Worm (Caenorhabditis elegans) whole organism, L3 larva: ENCODE measurements around the gene Y43F8B.10.

Experiments used
- R02D3.7 ChIP-seq: fragments of 150-350 bp; optimal IDR thresholded peaks from 2 replicates; lab custom pipeline; 2014; ENCODE audit warnings: missing biosample characterization, missing genetic modification characterization
- ZK546.5 ChIP-seq: sonication (generic microtip); optimal IDR thresholded peaks from 2 replicates; lab custom pipeline; 2017; ENCODE audit warnings: missing biosample characterization, missing genetic modification characterization
- aly-2 ChIP-seq: fragments of 150-350 bp; optimal IDR thresholded peaks from 2 replicates; lab custom pipeline; 2014; ENCODE audit warnings: missing biosample characterization, missing genetic modification characterization
- ama-1 ChIP-seq: fragments of 150-350 bp; optimal IDR thresholded peaks from 2 replicates; lab custom pipeline; 2018
- ceh-16 ChIP-seq: sonication (generic microtip); optimal IDR thresholded peaks from 2 replicates; lab custom pipeline; 2017; ENCODE audit warnings: missing biosample characterization, missing genetic modification characterization
- ceh-82 ChIP-seq: fragments of 150-350 bp; optimal IDR thresholded peaks from 2 replicates; lab custom pipeline; 2014; ENCODE audit warnings: missing biosample characterization, missing genetic modification characterization
- ceh-9 ChIP-seq: sonication (generic microtip); optimal IDR thresholded peaks from 2 replicates; lab custom pipeline; 2018; ENCODE audit warnings: missing biosample characterization, missing genetic modification characterization
- egl-27 ChIP-seq: sonication (generic microtip); optimal IDR thresholded peaks from 4 replicates; lab custom pipeline; 2017; ENCODE audit warnings: missing biosample characterization, missing genetic modification reagents, missing genetic modification characterization
- egl-5 ChIP-seq: fragments of 150-350 bp; optimal IDR thresholded peaks from 2 replicates; lab custom pipeline; 2017; ENCODE audit warnings: missing biosample characterization, missing genetic modification reagents, missing genetic modification characterization, inconsistent platforms
- elt-1 ChIP-seq: fragments of 150-350 bp; optimal IDR thresholded peaks from 2 replicates; lab custom pipeline; 2014; ENCODE audit warnings: missing biosample characterization, missing genetic modification characterization
- elt-3 ChIP-seq, 3 experiments: fragments of 150-350 bp in 1 of 3; sonication (generic microtip) in 2 of 3; optimal IDR thresholded peaks; 2 replicates in 2 of 3; 4 replicates in 1 of 3; lab custom pipeline; 2014 to 2017; ENCODE audit warnings: missing biosample characterization in 3 of 3, missing genetic modification characterization in 3 of 3
- eor-1 ChIP-seq, 2 experiments: fragments of 150-350 bp; optimal IDR thresholded peaks; 2 replicates each; lab custom pipeline; 2014 to 2018; ENCODE audit warnings: missing biosample characterization in 2 of 2, missing genetic modification characterization in 2 of 2
- fkh-10 ChIP-seq: sonication (generic microtip); optimal IDR thresholded peaks from 2 replicates; lab custom pipeline; 2017; ENCODE audit warnings: missing biosample characterization, missing genetic modification reagents, missing genetic modification characterization
- fos-1 ChIP-seq: fragments of 150-350 bp; optimal IDR thresholded peaks from 2 replicates; lab custom pipeline; 2014; ENCODE audit warnings: missing biosample characterization, missing genetic modification characterization
- hmg-11 ChIP-seq: sonication (generic microtip); optimal IDR thresholded peaks from 2 replicates; lab custom pipeline; 2016; ENCODE audit warnings: missing genetic modification characterization, missing compliant biosample characterization
- jun-1 ChIP-seq: fragments of 150-350 bp; optimal IDR thresholded peaks from 2 replicates; lab custom pipeline; 2014; ENCODE audit warnings: missing biosample characterization, missing genetic modification reagents, missing genetic modification characterization
- lin-39 ChIP-seq: fragments of 150-350 bp; optimal IDR thresholded peaks from 2 replicates; lab custom pipeline; 2018; ENCODE audit warnings: missing biosample characterization, missing genetic modification reagents, missing genetic modification characterization
- lsy-12 ChIP-seq: sonication (generic microtip); optimal IDR thresholded peaks from 2 replicates; lab custom pipeline; 2016; ENCODE audit warnings: mild to moderate bottlenecking, missing genetic modification characterization, missing compliant biosample characterization
- mdl-1 ChIP-seq: fragments of 150-350 bp; optimal IDR thresholded peaks from 2 replicates; lab custom pipeline; 2014; ENCODE audit warnings: missing biosample characterization, missing genetic modification characterization
- mml-1 ChIP-seq: fragments of 150-350 bp; sonication (generic microtip); optimal IDR thresholded peaks from 3 replicates; lab custom pipeline; 2014; ENCODE audit warnings: missing biosample characterization, missing genetic modification characterization
- nfya-1 ChIP-seq: sonication (generic microtip); optimal IDR thresholded peaks from 2 replicates; lab custom pipeline; 2017; ENCODE audit warnings: missing genetic modification characterization, mild to moderate bottlenecking, missing compliant biosample characterization, antibody characterized with exemption, moderate library complexity; ENCODE audit not compliant: insufficient read depth
- nhr-11 ChIP-seq: fragments of 150-350 bp; optimal IDR thresholded peaks from 2 replicates; lab custom pipeline; 2014; ENCODE audit warnings: missing biosample characterization, missing genetic modification characterization
- nhr-12 ChIP-seq: fragments of 150-350 bp; optimal IDR thresholded peaks from 2 replicates; lab custom pipeline; 2014; ENCODE audit warnings: missing biosample characterization, missing genetic modification characterization
- nhr-23 ChIP-seq: fragments of 150-350 bp; optimal IDR thresholded peaks from 2 replicates; lab custom pipeline; 2014; ENCODE audit warnings: missing biosample characterization, missing genetic modification reagents, missing genetic modification characterization
- nhr-28 ChIP-seq: fragments of 150-350 bp; optimal IDR thresholded peaks from 2 replicates; lab custom pipeline; 2014; ENCODE audit warnings: missing biosample characterization, missing genetic modification characterization
- nhr-67 ChIP-seq: fragments of 150-350 bp; optimal IDR thresholded peaks from 2 replicates; lab custom pipeline; 2014; ENCODE audit warnings: missing biosample characterization, missing genetic modification characterization
- nhr-77 ChIP-seq: fragments of 150-350 bp; optimal IDR thresholded peaks from 2 replicates; lab custom pipeline; 2014; ENCODE audit warnings: missing biosample characterization, missing genetic modification characterization
- skn-1 ChIP-seq: fragments of 150-350 bp; optimal IDR thresholded peaks from 2 replicates; lab custom pipeline; 2014; ENCODE audit warnings: missing biosample characterization, missing genetic modification characterization
- tbx-2 ChIP-seq: sonication (generic microtip); optimal IDR thresholded peaks from 2 replicates; lab custom pipeline; 2016; ENCODE audit warnings: mild to moderate bottlenecking, missing genetic modification characterization, missing compliant biosample characterization
- unc-39 ChIP-seq: sonication (generic microtip); optimal IDR thresholded peaks from 4 replicates; lab custom pipeline; 2017; ENCODE audit warnings: missing biosample characterization, missing genetic modification characterization
- unc-62 ChIP-seq: fragments of 150-350 bp; sonication (generic microtip); optimal IDR thresholded peaks from 4 replicates; lab custom pipeline; 2014; ENCODE audit warnings: missing biosample characterization, missing genetic modification reagents, missing genetic modification characterization
- ztf-11 ChIP-seq: fragments of 150-350 bp; optimal IDR thresholded peaks from 2 replicates; lab custom pipeline; 2014; ENCODE audit warnings: missing biosample characterization, missing genetic modification characterization
- ztf-4 ChIP-seq: fragments of 150-350 bp; optimal IDR thresholded peaks from 2 replicates; lab custom pipeline; 2014; ENCODE audit warnings: missing biosample characterization, missing genetic modification characterization

Y43F8B.10 gene

ce11 chrV:19484507-19484906 is 10.2 kb downstream of the Y43F8B.10 start, which contains the start of gene Y43F8B.17:
TSS of gene Y43F8B.17 (plus strand) at chrV:19484721.
- no peak for TF ChIP-seq R02D3.7

DNA sequence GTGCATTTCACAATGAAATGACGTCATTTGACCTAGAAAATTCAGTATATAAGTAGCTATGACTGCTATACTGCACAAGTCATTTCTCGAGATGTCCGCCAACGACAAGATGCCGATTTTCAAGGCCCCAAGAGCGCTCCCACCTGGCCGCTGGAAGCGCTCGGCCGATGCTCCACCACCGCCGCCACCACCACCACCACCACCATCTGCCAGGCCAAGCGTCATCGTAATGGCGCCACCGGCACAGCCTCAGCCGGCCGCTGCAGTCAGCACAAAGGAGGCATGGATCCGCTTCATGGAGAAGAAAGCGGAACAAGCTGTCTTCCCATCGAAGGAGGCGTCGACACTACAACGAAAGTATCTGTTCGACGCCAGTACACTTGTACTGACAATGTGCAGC is 11.0 kb downstream of the Y43F8B.10 start, which contains the start of gene Y43F8B.28:
Gene Y43F8B.28 (plus strand): TSS at position 59 of the 400 bp plus-strand sequence.
- TF ChIP-seq egl-27 (no peak), jun-1 (tag; lab: Kevin White, UChicago) (no peak), ztf-4 (tag; lab: Kevin White, UChicago) (no peak), eor-1 (tag; optimal IDR thresholded peaks at IDR 0.05; lab: Kevin White, UChicago) (no peak)

ce11 chrV:19485690-19486089 is 11.4 kb downstream of the Y43F8B.10 start, which contains the start of gene Y43F8B.18:
TSS of gene Y43F8B.18 (plus strand) at chrV:19485990.
- TF ChIP-seq skn-1 (tag; lab: Kevin White, UChicago) (no peak), nhr-12 (tag; lab: Kevin White, UChicago) (no peak), ztf-11 (no peak), nhr-28 (tag; lab: Kevin White, UChicago) (no peak), nhr-23 (tag; lab: Kevin White, UChicago) (no peak), elt-3 (tag; optimal IDR thresholded peaks at IDR 0.05; lab: Kevin White, UChicago) (no peak), lsy-12 (no peak), hmg-11 (no peak), egl-27 (no peak), nhr-67 (tag; lab: Kevin White, UChicago) (no peak), ceh-16 (no peak), nhr-77 (tag; lab: Kevin White, UChicago) (no peak), unc-62 (GFP tag; lab: Kevin White, UChicago) (no peak), R02D3.7 (no peak), fos-1 (tag; lab: Kevin White, UChicago) (no peak)

- no peak for TF ChIP-seq skn-1 (tag; lab: Kevin White, UChicago)
- TF ChIP-seq tbx-2 (tag; lab: Kevin White, UChicago) = no peak
- TF ChIP-seq fkh-10 = no peak
- TF ChIP-seq unc-39 = no peak
- TF ChIP-seq ceh-9 (tag; lab: Kevin White, UChicago) = no peak
- TF ChIP-seq R02D3.7 = no peak
- no peak for TF ChIP-seq jun-1 (tag; lab: Kevin White, UChicago)
- no peak for TF ChIP-seq mml-1
These were observed 16.2 kb downstream of the Y43F8B.10 start, which contains the start of gene Y43F8B.7 for ce11 chrV:19490461-19490860. TSS of gene Y43F8B.7 (plus strand) at chrV:19490761.

DNA sequence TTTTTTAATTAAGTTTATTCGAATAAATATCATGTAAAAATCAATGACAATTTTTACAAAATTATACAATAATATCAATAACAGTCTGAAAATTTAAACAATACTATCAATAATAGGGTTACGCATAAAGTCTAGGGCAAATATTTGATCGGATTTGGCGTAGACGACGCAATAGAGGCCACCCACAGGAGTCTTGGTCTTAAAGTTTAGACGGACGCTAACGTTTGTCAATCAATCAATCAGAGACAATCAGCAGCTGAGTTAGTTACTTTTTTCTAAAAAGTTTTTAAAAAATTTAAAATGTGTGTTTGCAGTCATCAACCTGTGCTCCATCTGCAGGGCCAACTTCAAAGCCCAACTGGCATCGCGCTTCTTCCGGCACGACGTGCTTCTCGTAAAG is 17.0 kb downstream of the Y43F8B.10 start, which contains the start of gene Y43F8B.29:
Gene Y43F8B.29 (plus strand): TSS at position 301 of the 400 bp plus-strand sequence.
- TF ChIP-seq mdl-1 (no peak), egl-5 (tag; lab: Kevin White, UChicago) (no peak), elt-1 (tag; lab: Kevin White, UChicago) (no peak)

ce11 chrV:19495145-19495544 is 20.9 kb downstream of the Y43F8B.10 start:
- TF ChIP-seq jun-1 (tag; lab: Kevin White, UChicago) = no peak
- TF ChIP-seq egl-5 (tag; lab: Kevin White, UChicago) = no peak
- TF ChIP-seq R02D3.7 = no peak
- TF ChIP-seq ama-1 (lab: Kevin White, UChicago) = no peak
- TF ChIP-seq egl-27 = no peak
- no peak for TF ChIP-seq lsy-12
- TF ChIP-seq nhr-11 (tag; lab: Kevin White, UChicago) = no peak
- TF ChIP-seq aly-2 (tag; lab: Kevin White, UChicago) = no peak
- no peak for TF ChIP-seq nfya-1 (tag; lab: Kevin White, UChicago)
- no peak for TF ChIP-seq ceh-9 (tag; lab: Kevin White, UChicago)

DNA sequence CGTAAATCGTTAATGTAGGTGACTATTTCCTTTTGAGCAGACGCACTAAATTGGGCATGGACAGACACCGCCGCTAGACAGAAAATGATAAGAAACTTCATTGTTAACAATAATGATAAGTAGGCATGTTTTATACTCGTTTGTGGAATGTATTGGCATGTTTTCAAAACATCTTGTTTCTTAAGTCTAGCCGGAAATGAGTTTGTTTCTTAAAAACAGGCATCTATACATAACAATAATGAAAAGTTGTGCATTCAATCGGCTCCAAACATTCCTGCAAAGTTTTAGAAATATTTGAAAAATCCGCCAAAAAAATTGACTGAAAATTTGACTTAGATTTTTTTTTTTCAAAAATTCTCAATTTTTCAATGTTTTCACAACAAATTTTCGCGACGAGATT is 21.3 kb downstream of the Y43F8B.10 start, which contains the start of gene scl-21:
Gene scl-21 (minus strand): TSS at position 101 of the 400 bp plus-strand sequence.
- TF ChIP-seq ZK546.5 (tag; lab: Kevin White, UChicago) = no peak
- no peak for TF ChIP-seq eor-1 (tag; optimal IDR thresholded peaks at IDR 0.05; lab: Kevin White, UChicago)
- TF ChIP-seq ztf-4 (tag; lab: Kevin White, UChicago) = no peak
- no peak for TF ChIP-seq ceh-9 (tag; lab: Kevin White, UChicago)
- TF ChIP-seq lin-39 (tag; lab: Kevin White, UChicago) = no peak
- TF ChIP-seq fos-1 (tag; lab: Kevin White, UChicago) = no peak
- no peak for TF ChIP-seq ceh-82 (tag; lab: Kevin White, UChicago)
- no peak for TF ChIP-seq ztf-11
- TF ChIP-seq nhr-23 (tag; lab: Kevin White, UChicago) = no peak
